Worm (Caenorhabditis elegans): Measurements from ENCODE around the gene nac-2.
"Not testable (repeated sequence)": the region's sequence is repeated elsewhere in the genome, so short reads cannot be mapped to it uniquely, and the experiment has no call there.

nac-2 gene

ce11 chrIII:9001491-9001890 lies 41.6 kb downstream of the nac-2 start:
- no peak for TF ChIP-seq unc-98 (GFP tag; IDR thresholded peaks at IDR 0.05)
- peak in 1 of 3 experiments; percentile 6 for TF ChIP-seq dpl-1 (GFP tag; optimal IDR thresholded peaks at IDR 0.05)
- TF ChIP-seq mdl-1 (tag; optimal IDR thresholded peaks at IDR 0.05) = no peak

ce11 chrIII:8999508-8999907 lies 43.6 kb downstream of the nac-2 start, which contains the start of gene F59B2.3:
TSS of gene F59B2.3 (minus strand) at chrIII:8999766.
- TF ChIP-seq efl-1 (optimal IDR thresholded peaks at IDR 0.05) = no peak
- peak in 1 of 2 experiments; percentile 66 for TF ChIP-seq efl-1 (GFP tag; optimal IDR thresholded peaks at IDR 0.05 in 1 of 2)
- TF ChIP-seq rnt-1 (tag; optimal IDR thresholded peaks at IDR 0.05) = no peak
- TF ChIP-seq ces-1 (GFP tag; optimal IDR thresholded peaks at IDR 0.05) = no peak
- TF ChIP-seq sptf-1 (tag; optimal IDR thresholded peaks at IDR 0.05) = no peak

ce11 chrIII:8998884-8999283 lies 44.2 kb downstream of the nac-2 start:
- TF ChIP-seq efl-1 (optimal IDR thresholded peaks at IDR 0.05) (no peak), efl-1 (GFP tag; optimal IDR thresholded peaks at IDR 0.05 in 1 of 2) (peak in 1 of 2 experiments; percentile 51), lin-14 (GFP tag; optimal IDR thresholded peaks at IDR 0.05) (no peak)

ce11 chrIII:8997821-8998220 lies 45.3 kb downstream of the nac-2 start:
- TF ChIP-seq grh-1 (GFP tag; IDR thresholded peaks at IDR 0.05) = no peak
- TF ChIP-seq elt-2 (tag; optimal IDR thresholded peaks at IDR 0.05) = peak; percentile 54
- TF ChIP-seq mdl-1 (tag; optimal IDR thresholded peaks at IDR 0.05) = no peak
- TF ChIP-seq efl-3 (GFP tag; optimal IDR thresholded peaks at IDR 0.05) = no peak
- TF ChIP-seq lin-39 (tag; optimal IDR thresholded peaks at IDR 0.05) = no peak
- no peak for TF ChIP-seq C34B4.2 (tag; optimal IDR thresholded peaks at IDR 0.05)
- TF ChIP-seq swsn-7 (tag; optimal IDR thresholded peaks at IDR 0.05) = no peak

- TF ChIP-seq pqm-1 (tag; optimal IDR thresholded peaks at IDR 0.05) (no peak), unc-130 (tag; optimal IDR thresholded peaks at IDR 0.05) (no peak), hpl-2 (GFP tag; optimal IDR thresholded peaks at IDR 0.05) (no peak), lin-13 (GFP tag; optimal IDR thresholded peaks at IDR 0.05) (no peak), ceh-8 (GFP tag; optimal IDR thresholded peaks at IDR 0.05) (no peak), ceh-90 (tag; optimal IDR thresholded peaks at IDR 0.05) (no peak), unc-98 (GFP tag; IDR thresholded peaks at IDR 0.05) (no peak), zag-1 (tag; optimal IDR thresholded peaks at IDR 0.05) (no peak), ceh-63 (GFP tag; optimal IDR thresholded peaks at IDR 0.05) (no peak), alr-1 (tag; optimal IDR thresholded peaks at IDR 0.05; ENCODE audit: borderline replicate concordance) (no peak)
Observed at ce11 chrIII:8996686-8997085, 46.4 kb downstream of the nac-2 start, which contains the start of gene skat-1. TSS of gene skat-1 (minus strand) at chrIII:8996786.

ce11 chrIII:8989752-8990151 lies 53.3 kb downstream of the nac-2 start, which contains the start of gene R08D7.7:
TSS of gene R08D7.7 (plus strand) at chrIII:8990052.
- not testable (repeated sequence) for TF ChIP-seq pax-3 (tag; optimal IDR thresholded peaks at IDR 0.05); unc-98 (GFP tag; IDR thresholded peaks at IDR 0.05); C16A3.4 (tag; optimal IDR thresholded peaks at IDR 0.05)
